Worm (Caenorhabditis elegans) whole organism, mixed stage, embryonic: ENCODE measurements around the gene F41G3.18.

Experiments used
- M03D4.4 ChIP-seq: sonication (generic microtip); optimal IDR thresholded peaks from 2 replicates; lab custom pipeline; 2017; ENCODE audit warnings: mild to moderate bottlenecking, missing genetic modification characterization, missing compliant biosample characterization
- bed-3 ChIP-seq: fragments of 200-800 bp; sonication (Bioruptor generic); optimal IDR thresholded peaks from 3 replicates; lab custom pipeline; 2018; ENCODE audit warnings: mild to moderate bottlenecking, missing genetic modification characterization, moderate library complexity, missing compliant biosample characterization
- blmp-1 ChIP-seq: fragments of 150-350 bp; optimal IDR thresholded peaks from 2 replicates; lab custom pipeline; 2014; ENCODE audit warnings: missing biosample characterization, missing genetic modification characterization
- ceh-43 ChIP-seq: fragments of 200-800 bp; sonication (Bioruptor generic); optimal IDR thresholded peaks from 2 replicates; lab custom pipeline; 2018; ENCODE audit warnings: mild to moderate bottlenecking, missing genetic modification characterization, moderate library complexity, missing compliant biosample characterization
- ces-1 ChIP-seq: fragments of 150-350 bp; optimal IDR thresholded peaks from 2 replicates; lab custom pipeline; 2014; ENCODE audit warnings: missing biosample characterization, missing genetic modification reagents, missing genetic modification characterization
- cnd-1 ChIP-seq: fragments of 200-800 bp; sonication (Bioruptor generic); optimal IDR thresholded peaks from 2 replicates; lab custom pipeline; 2018; ENCODE audit warnings: mild to moderate bottlenecking, missing genetic modification characterization, missing compliant biosample characterization
- drap-1 ChIP-seq: fragments of 200-800 bp; sonication (Bioruptor generic); optimal IDR thresholded peaks from 3 replicates; lab custom pipeline; 2018; ENCODE audit warnings: mild to moderate bottlenecking, missing genetic modification characterization, missing compliant biosample characterization
- elt-1 ChIP-seq: sonication (generic microtip); optimal IDR thresholded peaks from 2 replicates; lab custom pipeline; 2017; ENCODE audit warnings: missing genetic modification characterization, mild to moderate bottlenecking, missing compliant biosample characterization, antibody characterized with exemption, moderate library complexity, borderline replicate concordance; ENCODE audit not compliant: insufficient read depth
- elt-3 ChIP-seq: fragments of 150-350 bp; optimal IDR thresholded peaks from 2 replicates; lab custom pipeline; 2014; ENCODE audit warnings: missing biosample characterization, missing genetic modification characterization
- ham-2 ChIP-seq: fragments of 200-800 bp; sonication (Bioruptor generic); optimal IDR thresholded peaks from 2 replicates; lab custom pipeline; 2018; ENCODE audit warnings: mild to moderate bottlenecking, missing genetic modification characterization, missing compliant biosample characterization
- hlh-1 ChIP-seq: fragments of 150-350 bp; optimal IDR thresholded peaks from 2 replicates; lab custom pipeline; 2014; ENCODE audit warnings: missing biosample characterization, missing genetic modification reagents, missing genetic modification characterization
- lin-13 ChIP-seq: fragments of 150-350 bp; optimal IDR thresholded peaks from 2 replicates; lab custom pipeline; 2014; ENCODE audit warnings: missing biosample characterization, missing genetic modification characterization
- mep-1 ChIP-seq: fragments of 150-350 bp; optimal IDR thresholded peaks from 2 replicates; lab custom pipeline; 2017; ENCODE audit warnings: missing biosample characterization, missing genetic modification reagents, missing genetic modification characterization, inconsistent platforms
- mls-2 ChIP-seq: sonication (generic microtip); optimal IDR thresholded peaks from 2 replicates; lab custom pipeline; 2016; ENCODE audit warnings: mild to moderate bottlenecking, missing genetic modification characterization, moderate library complexity, missing compliant biosample characterization
- nhr-12 ChIP-seq: fragments of 150-350 bp; optimal IDR thresholded peaks from 2 replicates; lab custom pipeline; 2014; ENCODE audit warnings: missing biosample characterization, missing genetic modification characterization
- nhr-2 ChIP-seq: fragments of 150-350 bp; optimal IDR thresholded peaks from 2 replicates; lab custom pipeline; 2014; ENCODE audit warnings: missing biosample characterization, missing genetic modification characterization
- nhr-237 ChIP-seq: fragments of 150-350 bp; optimal IDR thresholded peaks from 2 replicates; lab custom pipeline; 2014; ENCODE audit warnings: missing biosample characterization, missing genetic modification characterization
- nhr-28 ChIP-seq: fragments of 150-350 bp; optimal IDR thresholded peaks from 2 replicates; lab custom pipeline; 2014; ENCODE audit warnings: missing biosample characterization, missing genetic modification characterization
- nhr-76 ChIP-seq: sonication (generic microtip); optimal IDR thresholded peaks from 2 replicates; lab custom pipeline; 2017; ENCODE audit warnings: missing biosample characterization, missing genetic modification characterization
- pha-4 ChIP-seq: fragments of 150-350 bp; optimal IDR thresholded peaks from 2 replicates; lab custom pipeline; 2018; ENCODE audit warnings: missing biosample characterization, missing genetic modification reagents, missing genetic modification characterization
- sem-2 ChIP-seq: fragments of 200-800 bp; sonication (Bioruptor generic); optimal IDR thresholded peaks from 2 replicates; lab custom pipeline; 2018; ENCODE audit warnings: mild to moderate bottlenecking, missing genetic modification characterization, missing compliant biosample characterization
- snpc-4 ChIP-seq: fragments of 150-350 bp; optimal IDR thresholded peaks from 2 replicates; lab custom pipeline; 2014; ENCODE audit warnings: missing biosample characterization, missing genetic modification characterization
- sptf-1 ChIP-seq: sonication (generic microtip); optimal IDR thresholded peaks from 2 replicates; lab custom pipeline; 2017; ENCODE audit warnings: mild to moderate bottlenecking, missing genetic modification characterization, moderate library complexity, missing compliant biosample characterization
- tbx-8 ChIP-seq: fragments of 200-800 bp; sonication (Bioruptor generic); optimal IDR thresholded peaks from 2 replicates; lab custom pipeline; 2018; ENCODE audit warnings: mild to moderate bottlenecking, missing genetic modification characterization, moderate library complexity, missing compliant biosample characterization
- unc-120 ChIP-seq: sonication (generic microtip); optimal IDR thresholded peaks from 2 replicates; lab custom pipeline; 2017; ENCODE audit warnings: missing genetic modification characterization, missing compliant biosample characterization; ENCODE audit not compliant: poor library complexity, severe bottlenecking
- unc-39 ChIP-seq: fragments of 150-350 bp; optimal IDR thresholded peaks from 2 replicates; lab custom pipeline; 2014; ENCODE audit warnings: missing biosample characterization, missing genetic modification characterization
- unc-62 ChIP-seq: fragments of 150-350 bp; optimal IDR thresholded peaks from 2 replicates; lab custom pipeline; 2014; ENCODE audit warnings: missing biosample characterization, missing genetic modification reagents, missing genetic modification characterization
- zip-8 ChIP-seq: fragments of 150-350 bp; optimal IDR thresholded peaks from 2 replicates; lab custom pipeline; 2014; ENCODE audit warnings: missing biosample characterization, missing genetic modification characterization
- ztf-11 ChIP-seq: fragments of 150-350 bp; optimal IDR thresholded peaks from 2 replicates; lab custom pipeline; 2014; ENCODE audit warnings: missing biosample characterization, missing genetic modification characterization

F41G3.18 gene

DNA sequence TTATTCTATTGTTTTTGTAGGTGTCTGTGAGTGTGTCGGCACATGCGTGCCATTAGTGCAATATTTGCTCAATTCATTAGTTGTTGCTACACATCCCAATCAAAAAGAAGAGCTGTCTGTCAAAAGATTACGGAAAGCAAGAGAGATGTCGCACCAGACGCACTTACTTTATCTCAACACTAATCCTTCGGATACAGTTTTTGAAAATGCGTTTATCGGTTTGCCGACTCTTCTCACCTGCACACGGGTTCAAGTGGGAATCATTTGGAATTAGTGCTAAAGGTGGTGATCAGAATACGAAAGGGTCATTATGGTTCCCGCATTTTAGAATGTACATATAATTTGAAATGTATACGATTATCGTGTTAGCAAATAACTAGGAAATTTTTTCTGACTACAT lies 33.1 kb downstream of the F41G3.18 start:
- peak; percentile 53 for TF ChIP-seq nhr-2
- TF ChIP-seq snpc-4 (tag; lab: Kevin White, UChicago), result no peak
- TF ChIP-seq mls-2 (tag; lab: Kevin White, UChicago), result no peak
- no peak for TF ChIP-seq unc-39
- TF ChIP-seq ham-2, result no peak
- TF ChIP-seq nhr-12, result no peak
- no peak for TF ChIP-seq ces-1 (GFP tag; lab: Kevin White, UChicago)
- TF ChIP-seq, all 35 proteins: peak for 1

ce11 chrII:6803024-6803423 lies 34.9 kb downstream of the F41G3.18 start, which contains the start of gene tab-1:
TSS of gene tab-1 (plus strand) at chrII:6803324.
- TF ChIP-seq unc-62 (GFP tag; lab: Kevin White, UChicago) (no peak), nhr-76 (no peak), ztf-11 (tag; lab: Kevin White, UChicago) (no peak), lin-13 (no peak), pha-4 (tag; lab: Kevin White, UChicago) (no peak), blmp-1 (no peak), M03D4.4 (tag; lab: Kevin White, UChicago) (no peak), bed-3 (GFP tag; lab: Kevin White, UChicago) (no peak), elt-3 (tag; lab: Kevin White, UChicago) (no peak), sem-2 (GFP tag; lab: Kevin White, UChicago) (no peak), tbx-8 (GFP tag; lab: Kevin White, UChicago) (no peak)
- TF ChIP-seq, all 35 proteins: peak for 0

- TF ChIP-seq pha-4 (tag; lab: Kevin White, UChicago) (no peak), elt-1 (tag; lab: Kevin White, UChicago) (no peak), cnd-1 (tag; lab: Kevin White, UChicago) (no peak), ztf-11 (tag; lab: Kevin White, UChicago) (no peak), nhr-2 (no peak), nhr-237 (tag; lab: Kevin White, UChicago) (no peak), hlh-1 (tag; lab: Kevin White, UChicago) (no peak), M03D4.4 (tag; lab: Kevin White, UChicago) (no peak), sptf-1 (tag; lab: Kevin White, UChicago) (no peak), mep-1 (tag; lab: Kevin White, UChicago) (no peak), ceh-43 (GFP tag; lab: Kevin White, UChicago) (no peak), ces-1 (GFP tag; lab: Kevin White, UChicago) (no peak)
- TF ChIP-seq, all 35 proteins: peak for 0
These were observed 39.0 kb downstream of the F41G3.18 start, which contains the start of gene F31E8.5 for ce11 chrII:6807162-6807561. TSS of gene F31E8.5 (minus strand) at chrII:6807262.

ce11 chrII:6808539-6808938 lies 40.4 kb downstream of the F41G3.18 start:
- TF ChIP-seq hlh-1 (tag; lab: Kevin White, UChicago) (no peak), drap-1 (GFP tag; lab: Kevin White, UChicago) (no peak)
- TF ChIP-seq, all 35 proteins: peak for 0

DNA sequence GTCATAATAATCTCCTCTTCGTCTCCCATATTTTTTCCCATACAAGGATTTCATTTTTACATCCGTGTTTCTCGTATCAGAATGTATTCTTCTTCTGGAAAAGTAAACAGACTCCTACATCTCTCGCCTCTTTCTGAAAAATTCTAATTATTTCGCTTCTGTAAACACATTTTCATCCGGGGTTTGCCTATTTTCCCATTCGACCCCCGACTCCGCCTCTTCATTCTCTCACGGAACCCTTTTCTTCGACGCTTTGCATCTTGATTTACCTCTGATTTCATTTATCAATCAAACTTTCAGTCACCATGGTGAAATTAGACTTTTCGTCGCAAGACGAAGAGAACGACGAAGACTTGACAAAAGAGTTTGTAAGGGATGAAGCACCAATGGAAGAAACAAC lies 42.5 kb downstream of the F41G3.18 start, which contains the start of gene snt-1:
Gene snt-1, plus strand, starts transcription at position 301 of the 400 bp plus-strand sequence.
- no peak for TF ChIP-seq zip-8 (tag; lab: Kevin White, UChicago)
- peak; percentile 25 for TF ChIP-seq ces-1 (GFP tag; lab: Kevin White, UChicago)

DNA sequence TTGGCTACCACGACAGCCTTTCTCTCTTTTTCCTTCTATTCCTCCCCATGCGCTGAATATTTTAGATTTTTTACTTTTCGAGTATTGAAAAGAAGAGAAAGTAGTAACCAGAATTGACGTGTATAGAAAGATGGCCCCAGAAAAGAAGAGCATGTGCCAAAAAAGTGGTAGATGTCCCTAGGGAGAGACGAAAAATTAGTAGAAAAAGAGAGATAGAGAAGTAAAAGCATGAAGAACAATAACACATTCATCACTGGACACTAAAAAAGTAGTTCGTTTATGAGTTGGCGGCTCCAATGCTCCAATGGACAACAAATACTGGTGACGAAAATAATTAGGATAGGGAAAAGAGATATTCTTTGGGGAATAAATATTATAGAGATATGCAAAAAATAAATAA lies 44.4 kb downstream of the F41G3.18 start:
- no peak for TF ChIP-seq drap-1 (GFP tag; lab: Kevin White, UChicago)
- TF ChIP-seq ham-2, result no peak
- TF ChIP-seq ces-1 (GFP tag; lab: Kevin White, UChicago), result peak; percentile 51
- TF ChIP-seq bed-3 (GFP tag; lab: Kevin White, UChicago), result no peak
- no peak for TF ChIP-seq ztf-11 (tag; lab: Kevin White, UChicago)
- TF ChIP-seq nhr-237 (tag; lab: Kevin White, UChicago), result no peak
- no peak for TF ChIP-seq tbx-8 (GFP tag; lab: Kevin White, UChicago)

- TF ChIP-seq blmp-1 (no peak), hlh-1 (tag; lab: Kevin White, UChicago) (no peak), unc-39 (no peak), nhr-28 (tag; lab: Kevin White, UChicago) (no peak), tbx-8 (GFP tag; lab: Kevin White, UChicago) (no peak), unc-120 (no peak), nhr-76 (no peak), elt-3 (tag; lab: Kevin White, UChicago) (no peak)
These were observed 48.2 kb downstream of the F41G3.18 start for ce11 chrII:6816324-6816723.
